Worm (Caenorhabditis elegans): ENCODE data around the gene Y41D4A.6.

Gene Y41D4A.6

DNA sequence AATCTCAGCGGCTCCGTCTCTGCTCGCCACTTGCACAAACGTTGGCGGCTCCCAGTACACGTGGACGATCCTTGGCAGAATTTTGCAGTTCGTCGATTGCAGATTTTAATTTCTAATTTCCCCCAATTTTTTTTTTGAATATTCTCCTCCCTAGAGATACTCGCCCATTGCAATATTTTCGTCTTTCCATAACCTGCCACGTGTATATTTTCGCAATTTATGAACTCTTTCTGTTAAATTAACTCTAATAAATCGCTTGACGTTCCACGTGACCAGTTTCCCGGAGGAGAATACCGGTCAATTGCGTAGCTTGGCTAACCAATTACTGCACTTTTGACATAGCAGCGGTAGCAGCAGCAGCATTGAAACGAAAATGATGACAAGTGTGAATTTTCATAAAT, 36.9 kb downstream of the Y41D4A.6 start:
- TF ChIP-seq ceh-82 (tag; optimal IDR thresholded peaks at IDR 0.05) (no peak), daf-8 (GFP tag; IDR thresholded peaks at IDR 0.05) (no peak), nhr-41 (GFP tag; IDR thresholded peaks at IDR 0.05) (no peak), nhr-48 (tag; optimal IDR thresholded peaks at IDR 0.05) (peak; percentile 5), daf-12 (tag; optimal IDR thresholded peaks at IDR 0.05) (no peak), sdz-12 (GFP tag; optimal IDR thresholded peaks at IDR 0.05) (no peak), madf-5 (GFP tag; IDR thresholded peaks at IDR 0.05) (no peak), hlh-11 (tag; optimal IDR thresholded peaks at IDR 0.05) (no peak), ceh-28 (tag; optimal IDR thresholded peaks at IDR 0.05) (no peak), dmd-8 (GFP tag; IDR thresholded peaks at IDR 0.05) (0 out of 2 replicates have a peak, but pooled peaks have one; percentile 53), spr-3 (GFP tag; optimal IDR thresholded peaks at IDR 0.05) (no peak), dmd-9 (GFP tag; IDR thresholded peaks at IDR 0.05) (no peak), nhr-111 (GFP tag; optimal IDR thresholded peaks at IDR 0.05) (no peak), ceh-62 (tag; optimal IDR thresholded peaks at IDR 0.05) (no peak), Y105C5A.15 (GFP tag; IDR thresholded peaks at IDR 0.05) (no peak), unc-130 (GFP tag; optimal IDR thresholded peaks at IDR 0.05) (no peak), mdt-29 (GFP tag; IDR thresholded peaks at IDR 0.05) (no peak), mxl-2 (GFP tag; conservative IDR thresholded peaks at IDR 0.05) (no peak), hlh-30 (tag; optimal IDR thresholded peaks at IDR 0.05; ENCODE audit: insufficient read depth) (no peak), zip-2 (tag; optimal IDR thresholded peaks at IDR 0.05) (no peak), D1046.2 (GFP tag; IDR thresholded peaks at IDR 0.05) (no peak), attf-4 (tag; optimal IDR thresholded peaks at IDR 0.05) (no peak), lin-29 (GFP tag; IDR thresholded peaks at IDR 0.05) (no peak), hmg-1.1 (GFP tag; IDR thresholded peaks at IDR 0.05) (no peak), zag-1 (tag; optimal IDR thresholded peaks at IDR 0.05) (no peak), daf-19 (GFP tag; conservative IDR thresholded peaks at IDR 0.05) (no peak), fkh-10 (GFP tag; optimal IDR thresholded peaks at IDR 0.05) (no peak), saeg-2 (GFP tag; IDR thresholded peaks at IDR 0.05) (no peak), unc-62 (GFP tag; optimal IDR thresholded peaks at IDR 0.05 in 1 of 2) (peak in 1 of 2 experiments; percentile 68), unc-62 (tag; optimal IDR thresholded peaks at IDR 0.05) (no peak), spr-1 (tag; optimal IDR thresholded peaks at IDR 0.05) (no peak), daf-16 (GFP tag; optimal IDR thresholded peaks at IDR 0.05) (no peak), daf-16 (tag; optimal IDR thresholded peaks at IDR 0.05) (peak; percentile 30), lsy-2 (tag; optimal IDR thresholded peaks at IDR 0.05) (no peak), mep-1 (tag; optimal IDR thresholded peaks at IDR 0.05) (no peak), gei-8 (GFP tag; optimal IDR thresholded peaks at IDR 0.05) (no peak), nhr-11 (tag; optimal IDR thresholded peaks at IDR 0.05) (no peak), lin-13 (GFP tag; optimal IDR thresholded peaks at IDR 0.05) (peak; percentile 35), F10B5.3 (tag; optimal IDR thresholded peaks at IDR 0.05) (no peak), php-3 (GFP tag; IDR thresholded peaks at IDR 0.05) (no peak), egl-27 (tag; optimal IDR thresholded peaks at IDR 0.05) (no peak), nhr-25 (tag; optimal IDR thresholded peaks at IDR 0.05; ENCODE audit: borderline replicate concordance, insufficient read depth) (peak; percentile 5), zip-11 (GFP tag; IDR thresholded peaks at IDR 0.05) (no peak), zfp-2 (tag; optimal IDR thresholded peaks at IDR 0.05) (no peak), tra-1 (GFP tag; IDR thresholded peaks at IDR 0.05) (no peak), duxl-1 (tag; optimal IDR thresholded peaks at IDR 0.05; ENCODE audit: poor library complexity) (peak; percentile 20), R02D3.7 (tag; optimal IDR thresholded peaks at IDR 0.05) (no peak), rbr-2 (tag; optimal IDR thresholded peaks at IDR 0.05) (no peak), mxl-3 (GFP tag; optimal IDR thresholded peaks at IDR 0.05) (no peak), ceh-32 (tag; optimal IDR thresholded peaks at IDR 0.05; ENCODE audit: poor library complexity) (no peak), ama-1 (optimal IDR thresholded peaks at IDR 0.05) (peak; percentile 67), ceh-44 (GFP tag; IDR thresholded peaks at IDR 0.05) (no peak), madf-9 (GFP tag; conservative IDR thresholded peaks at IDR 0.05) (no peak)
